Fruit fly (Drosophila melanogaster) whole organism, embryonic: ENCODE results near the gene HDAC3.

Source experiments
- Ada2b ChIP-seq: fragments of 200-800 bp; sonication (Bioruptor generic); IDR thresholded peaks from 2 replicates; pipeline ENCODE4 v1.3.6; 2022; ENCODE audit warnings: missing biosample characterization, missing genetic modification characterization
- CG11695 ChIP-seq: fragments of 200-800 bp; sonication (Bioruptor generic); IDR thresholded peaks from 3 replicates; pipeline ENCODE4 v1.3.6; 2022; ENCODE audit warnings: missing biosample characterization, missing genetic modification characterization
- CG12104 ChIP-seq: fragments of 200-800 bp; sonication (Bioruptor generic); optimal IDR thresholded peaks from 3 replicates; lab custom pipeline; 2016; ENCODE audit warnings: missing biosample characterization, missing genetic modification characterization
- CG12299 ChIP-seq: fragments of 200-800 bp; sonication (Bioruptor generic); optimal IDR thresholded peaks from 2 replicates; lab custom pipeline; 2018; ENCODE audit warnings: missing biosample characterization, mild to moderate bottlenecking, missing genetic modification characterization
- CG1233 ChIP-seq: fragments of 200-800 bp; sonication (Bioruptor generic); optimal IDR thresholded peaks from 4 replicates; lab custom pipeline; 2018; ENCODE audit warnings: missing biosample characterization, mild to moderate bottlenecking, missing genetic modification characterization
- CG13296 ChIP-seq: fragments of 200-800 bp; sonication (Bioruptor generic); optimal IDR thresholded peaks from 3 replicates; lab custom pipeline; 2018; ENCODE audit warnings: missing biosample characterization, mild to moderate bottlenecking, missing genetic modification characterization
- CG13424 ChIP-seq: fragments of 200-800 bp; sonication (Bioruptor generic); optimal IDR thresholded peaks from 2 replicates; lab custom pipeline; 2019; ENCODE audit warnings: missing biosample characterization, mild to moderate bottlenecking, missing genetic modification characterization, moderate library complexity
- CG14667 ChIP-seq: fragments of 200-800 bp; sonication (Bioruptor generic); IDR thresholded peaks from 2 replicates; pipeline ENCODE4 v1.3.6; 2022; ENCODE audit warnings: missing biosample characterization, missing genetic modification characterization
- CG14860 ChIP-seq: fragments of 200-800 bp; sonication (Bioruptor generic); IDR thresholded peaks from 3 replicates; pipeline ENCODE4 v1.3.6; 2022; ENCODE audit warnings: missing biosample characterization, missing genetic modification characterization; ENCODE audit not compliant: partially characterized antibody
- CG15073 ChIP-seq: fragments of 200-800 bp; sonication (Bioruptor generic); optimal IDR thresholded peaks from 2 replicates; lab custom pipeline; 2016; ENCODE audit warnings: missing biosample characterization, missing genetic modification characterization
- CG1603 ChIP-seq: fragments of 200-800 bp; sonication (Bioruptor generic); optimal IDR thresholded peaks from 2 replicates; lab custom pipeline; 2019; ENCODE audit warnings: missing biosample characterization, mild to moderate bottlenecking, missing genetic modification characterization, moderate library complexity
- CG16779 ChIP-seq: fragments of 200-800 bp; sonication (Bioruptor generic); IDR thresholded peaks from 2 replicates; pipeline ENCODE4 v1.3.6; 2022; ENCODE audit warnings: missing biosample characterization, missing genetic modification characterization
- CG18262 ChIP-seq: fragments of 200-800 bp; optimal IDR thresholded peaks from 3 replicates; lab custom pipeline; 2019; ENCODE audit warnings: missing biosample characterization, mild to moderate bottlenecking, missing genetic modification characterization, moderate library complexity
- CG2678 ChIP-seq: fragments of 200-800 bp; sonication (Bioruptor generic); optimal IDR thresholded peaks from 3 replicates; lab custom pipeline; 2019; ENCODE audit warnings: missing biosample characterization, mild to moderate bottlenecking, missing genetic modification characterization, moderate library complexity
- CG30403 ChIP-seq: fragments of 200-800 bp; sonication (Bioruptor generic); optimal IDR thresholded peaks from 3 replicates; lab custom pipeline; 2016; ENCODE audit warnings: missing biosample characterization, missing genetic modification characterization
- CG3065 ChIP-seq: fragments of 200-800 bp; sonication (Bioruptor generic); optimal IDR thresholded peaks from 2 replicates; lab custom pipeline; 2016; ENCODE audit warnings: missing biosample characterization, missing genetic modification characterization
- CG31224 ChIP-seq: fragments of 200-800 bp; sonication (Bioruptor generic); IDR thresholded peaks from 2 replicates; pipeline ENCODE4 v1.3.6; 2022; ENCODE audit warnings: missing biosample characterization, missing genetic modification characterization
- CG31388 ChIP-seq: fragments of 200-800 bp; sonication (Bioruptor generic); optimal IDR thresholded peaks from 2 replicates; lab custom pipeline; 2016; ENCODE audit warnings: missing biosample characterization, missing genetic modification characterization
- CG32772 ChIP-seq: fragments of 200-800 bp; sonication (Bioruptor generic); IDR thresholded peaks from 2 replicates; pipeline ENCODE4 v1.3.6; 2022; ENCODE audit warnings: missing biosample characterization, missing genetic modification characterization
- CG4707 ChIP-seq: fragments of 200-800 bp; sonication (Bioruptor generic); optimal IDR thresholded peaks from 2 replicates; lab custom pipeline; 2018; ENCODE audit warnings: missing biosample characterization, mild to moderate bottlenecking, missing genetic modification characterization, moderate library complexity
- CG6254 ChIP-seq: fragments of 200-800 bp; sonication (Bioruptor generic); optimal IDR thresholded peaks from 3 replicates; lab custom pipeline; 2017; ENCODE audit warnings: mild to moderate bottlenecking, missing biosample characterization, missing genetic modification reagents, missing genetic modification characterization
- CG6272 ChIP-seq: fragments of 200-800 bp; sonication (Bioruptor generic); IDR thresholded peaks from 2 replicates; pipeline ENCODE4 v1.3.6; 2022; ENCODE audit warnings: missing biosample characterization, missing genetic modification characterization
- CG7271 ChIP-seq: fragments of 200-800 bp; sonication (Bioruptor generic); optimal IDR thresholded peaks from 2 replicates; lab custom pipeline; 2018; ENCODE audit warnings: missing biosample characterization, mild to moderate bottlenecking, missing genetic modification characterization, moderate library complexity
- CG8290 ChIP-seq, 3 experiments: fragments of 200-800 bp; sonication (Bioruptor generic); optimal IDR thresholded peaks; 2 replicates each; lab custom pipeline; 2016 to 2019; ENCODE audit warnings: missing biosample characterization in 3 of 3, missing genetic modification characterization in 3 of 3, mild to moderate bottlenecking in 2 of 3, moderate library complexity in 1 of 3
- CkIIα-i1 ChIP-seq: fragments of 200-800 bp; sonication (Bioruptor generic); IDR thresholded peaks from 2 replicates; pipeline ENCODE4 v1.3.6; 2022; ENCODE audit warnings: missing biosample characterization, missing genetic modification characterization
- D19A ChIP-seq: fragments of 200-800 bp; optimal IDR thresholded peaks from 3 replicates; lab custom pipeline; 2019; ENCODE audit warnings: missing biosample characterization, mild to moderate bottlenecking, missing genetic modification characterization, moderate library complexity
- Ets65A ChIP-seq: fragments of 200-800 bp; sonication (Bioruptor generic); peaks from one replicate; lab custom pipeline; 2016; ENCODE audit warnings: missing biosample characterization, missing genetic modification characterization
- Fer2 ChIP-seq: fragments of 200-800 bp; sonication (Bioruptor generic); optimal IDR thresholded peaks from 2 replicates; lab custom pipeline; 2018; ENCODE audit warnings: missing biosample characterization, mild to moderate bottlenecking, missing genetic modification characterization, moderate library complexity
- HmgZ ChIP-seq: fragments of 200-800 bp; sonication (Bioruptor generic); optimal IDR thresholded peaks from 2 replicates; lab custom pipeline; 2018; ENCODE audit warnings: missing biosample characterization, mild to moderate bottlenecking, missing genetic modification characterization
- Hr39 ChIP-seq: fragments of >200 bp; optimal IDR thresholded peaks from 2 replicates; lab custom pipeline; 2017
- Nf-YC ChIP-seq: fragments of 200-800 bp; optimal IDR thresholded peaks from 3 replicates; lab custom pipeline; 2019; ENCODE audit warnings: missing biosample characterization, mild to moderate bottlenecking, missing genetic modification characterization, moderate library complexity
- Optix ChIP-seq: fragments of 200-800 bp; sonication (Bioruptor generic); IDR thresholded peaks from 3 replicates; pipeline ENCODE4 v1.3.6; 2022; ENCODE audit warnings: missing biosample characterization, missing genetic modification characterization
- Rfx ChIP-seq: fragments of 200-800 bp; sonication (Bioruptor generic); IDR thresholded peaks from 2 replicates; pipeline ENCODE4 v1.3.6; 2022; ENCODE audit warnings: missing biosample characterization, missing genetic modification characterization
- Stat92E ChIP-seq, 3 experiments: fragments of >200 bp in 2 of 3; fragments of 200-800 bp in 1 of 3; sonication (Bioruptor generic) in 1 of 3; optimal IDR thresholded peaks; 2 replicates each; lab custom pipeline; 2017 to 2019; ENCODE audit warnings: missing biosample characterization in 3 of 3, missing genetic modification characterization in 3 of 3, mild to moderate bottlenecking in 1 of 3, moderate library complexity in 1 of 3
- Usf ChIP-seq: fragments of 200-800 bp; sonication (Bioruptor generic); optimal IDR thresholded peaks from 2 replicates; lab custom pipeline; 2017; ENCODE audit warnings: missing genotype, missing biosample characterization, missing genetic modification characterization
- ato ChIP-seq: fragments of 200-800 bp; sonication (Bioruptor generic); IDR thresholded peaks from 2 replicates; pipeline ENCODE4 v1.3.6; 2022; ENCODE audit warnings: missing biosample characterization, missing genetic modification characterization; ENCODE audit not compliant: partially characterized antibody
- corto ChIP-seq: fragments of 200-800 bp; sonication (Bioruptor generic); optimal IDR thresholded peaks from 2 replicates; lab custom pipeline; 2016; ENCODE audit warnings: missing biosample characterization, mild to moderate bottlenecking, missing genetic modification characterization, moderate library complexity
- crc ChIP-seq: fragments of 200-800 bp; sonication (Bioruptor generic); optimal IDR thresholded peaks from 2 replicates; lab custom pipeline; 2016; ENCODE audit warnings: missing biosample characterization, missing genetic modification characterization
- crp ChIP-seq, 2 experiments: fragments of 200-800 bp; sonication (Bioruptor generic); optimal IDR thresholded peaks; 2 replicates in 1 of 2; 3 replicates in 1 of 2; lab custom pipeline; 2017; ENCODE audit warnings: missing biosample characterization in 2 of 2, missing genetic modification characterization in 2 of 2, mild to moderate bottlenecking in 1 of 2, moderate library complexity in 1 of 2
- dati ChIP-seq: fragments of 200-800 bp; sonication (Bioruptor generic); IDR thresholded peaks from 2 replicates; pipeline ENCODE4 v1.3.6; 2022; ENCODE audit warnings: missing biosample characterization, missing genetic modification characterization
- dysf ChIP-seq: fragments of 200-800 bp; sonication (Bioruptor generic); IDR thresholded peaks from 3 replicates; pipeline ENCODE4 v1.3.6; 2022; ENCODE audit warnings: missing biosample characterization, missing genetic modification characterization
- ems ChIP-seq: fragments of 200-800 bp; sonication (Bioruptor generic); optimal IDR thresholded peaks from 3 replicates; lab custom pipeline; 2016; ENCODE audit warnings: missing biosample characterization, missing genetic modification characterization
- ewg ChIP-seq: fragments of 200-800 bp; sonication (Bioruptor generic); optimal IDR thresholded peaks from 3 replicates; lab custom pipeline; 2017; ENCODE audit warnings: mild to moderate bottlenecking, missing biosample characterization, missing genetic modification reagents, missing genetic modification characterization
- kay ChIP-seq: fragments of 200-800 bp; sonication (Bioruptor generic); optimal IDR thresholded peaks from 2 replicates; lab custom pipeline; 2016; ENCODE audit warnings: missing biosample characterization, missing genetic modification characterization
- lab ChIP-seq: fragments of 200-800 bp; sonication (Bioruptor generic); optimal IDR thresholded peaks from 3 replicates; lab custom pipeline; 2017; ENCODE audit warnings: missing biosample characterization, missing genetic modification characterization, mild to moderate bottlenecking, moderate library complexity, missing genetic modification reagents
- p53 ChIP-seq: fragments of 200-800 bp; sonication (Bioruptor generic); optimal IDR thresholded peaks from 2 replicates; lab custom pipeline; 2016; ENCODE audit warnings: missing biosample characterization, missing genetic modification characterization
- pnt ChIP-seq: fragments of 200-800 bp; sonication (Bioruptor generic); optimal IDR thresholded peaks from 3 replicates; lab custom pipeline; 2016; ENCODE audit warnings: missing biosample characterization, missing genetic modification characterization
- sisA ChIP-seq: fragments of 200-800 bp; sonication (Bioruptor generic); IDR thresholded peaks from 2 replicates; pipeline ENCODE4 v1.3.6; 2022; ENCODE audit warnings: missing biosample characterization, missing genetic modification characterization
- sqz ChIP-seq: fragments of 200-800 bp; sonication (Bioruptor generic); optimal IDR thresholded peaks from 3 replicates; lab custom pipeline; 2018; ENCODE audit warnings: missing biosample characterization, mild to moderate bottlenecking, missing genetic modification characterization
- sug ChIP-seq: fragments of 200-800 bp; optimal IDR thresholded peaks from 2 replicates; lab custom pipeline; 2019; ENCODE audit warnings: missing biosample characterization, mild to moderate bottlenecking, missing genetic modification characterization, moderate library complexity

The HDAC3 gene

DNA sequence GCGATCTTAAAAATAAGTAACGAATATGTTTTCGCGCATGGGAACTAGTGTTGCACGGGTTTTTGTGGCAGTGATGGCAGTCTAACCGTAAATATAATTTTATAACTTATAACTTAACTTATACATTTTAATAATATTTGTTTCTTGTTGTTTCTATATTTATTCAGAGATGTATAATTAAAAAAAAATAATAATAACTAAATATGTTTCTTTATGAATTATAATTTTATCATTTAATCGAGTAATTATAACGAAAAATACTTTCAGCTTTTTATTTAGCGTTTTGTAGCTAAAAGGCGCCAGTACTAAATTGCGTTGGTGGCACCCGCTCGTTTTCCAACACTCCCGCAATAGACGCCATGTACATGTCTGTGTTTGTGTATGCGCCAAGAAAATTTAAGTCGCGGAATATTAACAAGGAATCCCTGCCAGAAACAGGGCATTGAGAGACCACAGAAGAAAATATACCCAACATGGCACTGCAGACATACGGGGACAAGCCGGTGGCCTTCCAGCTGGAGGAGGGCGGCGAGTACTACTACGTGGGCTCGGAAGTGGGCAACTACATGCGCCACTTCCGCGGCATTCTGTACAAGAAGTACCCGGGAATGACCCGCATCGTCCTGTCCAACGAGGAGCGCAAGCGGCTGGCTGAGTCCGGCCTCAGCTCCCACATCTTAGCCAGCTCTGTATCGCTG is 3.7 kb downstream of the HDAC3 start, which contains the start of the genes mRpL44 and Snr1 (continued):
- TF ChIP-seq Rfx (GFP tag; lab: Robert Waterston, UW): peak; percentile 51; the same call in 1 of the 2 replicates
- TF ChIP-seq Fer2: peak; percentile 35
- TF ChIP-seq CG13296 (GFP tag; lab: Kevin White, UChicago): peak; percentile 77
- peak; percentile 73 for TF ChIP-seq sug (tag; lab: Kevin White, UChicago)
- TF ChIP-seq CG30403: peak; percentile 50
- TF ChIP-seq Ets65A (GFP tag; lab: Kevin White, UChicago): peak; percentile 84
- no peak for TF ChIP-seq D19A (tag; lab: Kevin White, UChicago)
- TF ChIP-seq CG16779 (GFP tag; lab: Robert Waterston, UW): no peak
- no peak for TF ChIP-seq crp (GFP tag; optimal IDR thresholded peaks at IDR 0.05; lab: Kevin White, UChicago)
- peak; percentile 36 for TF ChIP-seq HmgZ (tag; lab: Kevin White, UChicago)
- no peak for TF ChIP-seq p53 (GFP tag; lab: Kevin White, UChicago)
- TF ChIP-seq CkIIα-i1: no peak
- no peak for TF ChIP-seq CG14860 (GFP tag; lab: Robert Waterston, UW)
- no peak for TF ChIP-seq Ada2b (GFP tag; lab: Robert Waterston, UW)
- peak; percentile 42 for TF ChIP-seq CG12104 (GFP tag; lab: Kevin White, UChicago)
- TF ChIP-seq corto (GFP tag; lab: Kevin White, UChicago): no peak
- no peak for TF ChIP-seq sisA (GFP tag; lab: Robert Waterston, UW)
- TF ChIP-seq Optix: no peak
- TF ChIP-seq ewg (GFP tag; lab: Kevin White, UChicago): peak; percentile 83
- no peak for TF ChIP-seq CG31388 (GFP tag; lab: Kevin White, UChicago)
- no peak for TF ChIP-seq ems (GFP tag; lab: Kevin White, UChicago)
- no peak for TF ChIP-seq CG8290 (GFP tag; optimal IDR thresholded peaks at IDR 0.05; lab: Kevin White, UChicago)
- TF ChIP-seq CG8290 (tag; optimal IDR thresholded peaks at IDR 0.05; lab: Kevin White, UChicago): no peak
- TF ChIP-seq sqz (GFP tag; lab: Kevin White, UChicago): no peak
- no peak for TF ChIP-seq ato
- TF ChIP-seq CG2678: no peak
- TF ChIP-seq pnt (GFP tag; lab: Kevin White, UChicago): no peak
- no peak for TF ChIP-seq CG7271 (tag; lab: Kevin White, UChicago)
- no peak for TF ChIP-seq Hr39
- peak; percentile 68 for TF ChIP-seq CG13424
- no peak for TF ChIP-seq kay (GFP tag; lab: Kevin White, UChicago)
- TF ChIP-seq Stat92E (GFP tag; optimal IDR thresholded peaks at IDR 0.05; lab: Kevin White, UChicago): no peak
- no peak for TF ChIP-seq dati (GFP tag; lab: Robert Waterston, UW)
- no peak for TF ChIP-seq crc
- TF ChIP-seq lab (GFP tag; lab: Kevin White, UChicago): no peak
- no peak for TF ChIP-seq CG6272 (GFP tag; lab: Robert Waterston, UW)
- no peak for TF ChIP-seq CG1603 (tag; lab: Kevin White, UChicago)
- TF ChIP-seq CG3065: no peak
- TF ChIP-seq CG1233 (GFP tag; lab: Kevin White, UChicago): no peak
- TF ChIP-seq CG4707: no peak
- TF ChIP-seq CG11695 (GFP tag; lab: Robert Waterston, UW): no peak
- TF ChIP-seq dysf (GFP tag; lab: Robert Waterston, UW): 0 out of 3 replicates have a peak, but pooled peaks have one; percentile 7
- TF ChIP-seq CG18262: no peak
- TF ChIP-seq CG6254: no peak
- TF ChIP-seq Usf: no peak
- no peak for TF ChIP-seq CG14667 (GFP tag; lab: Robert Waterston, UW)
- TF ChIP-seq CG12299: no peak
- no peak for TF ChIP-seq Nf-YC (tag; lab: Kevin White, UChicago)
- TF ChIP-seq CG31224 (GFP tag; lab: Robert Waterston, UW): no peak
- TF ChIP-seq CG32772: no peak
- TF ChIP-seq CG15073 (GFP tag; lab: Kevin White, UChicago): no peak
